Fruit fly (Drosophila melanogaster): Measurements from ENCODE around the gene Sf3a1.

DNA sequence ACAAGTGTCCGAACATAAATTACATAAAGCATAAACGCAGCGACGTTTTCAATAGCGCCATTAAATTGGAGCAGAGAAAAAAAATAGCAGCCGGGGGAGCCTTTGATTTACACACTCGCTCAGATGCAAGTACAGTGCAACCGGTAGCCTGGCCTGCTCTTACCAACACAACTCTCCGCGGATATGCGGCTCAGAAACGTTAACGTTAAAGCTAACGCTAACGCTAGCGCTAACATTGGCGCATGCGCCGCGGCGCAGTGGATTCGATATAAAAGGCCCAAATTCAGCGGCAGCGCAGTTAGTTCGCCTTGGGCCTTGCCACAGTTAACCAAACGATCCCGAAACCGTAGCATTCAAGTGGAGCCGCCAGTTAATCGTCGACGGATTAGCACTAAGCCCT is 12.1 kb upstream of the Sf3a1 start, which contains the start of gene Pxd:
- no peak for TF ChIP-seq CG9139 (GFP tag; optimal IDR thresholded peaks at IDR 0.05)
- TF ChIP-seq fkh (GFP tag; optimal IDR thresholded peaks at IDR 0.05) = no peak
- no peak for TF ChIP-seq Eip75B (GFP tag; optimal IDR thresholded peaks at IDR 0.05)
- TF ChIP-seq CG11762 (GFP tag; optimal IDR thresholded peaks at IDR 0.05; ENCODE audit: insufficient read depth) = no peak
- TF ChIP-seq svp (GFP tag) = no peak
